Worm (Caenorhabditis elegans): ENCODE measurements around the gene odr-2.

ce11 chrV:7133963-7134362 is 30.6 kb downstream of the odr-2 start, which contains the start of gene F10D2.16:
- TF ChIP-seq unc-62 (GFP tag; optimal IDR thresholded peaks at IDR 0.05), result no peak
- no peak for TF ChIP-seq fkh-10 (GFP tag; optimal IDR thresholded peaks at IDR 0.05)
- TF ChIP-seq fos-1 (tag; optimal IDR thresholded peaks at IDR 0.05), result no peak
- TF ChIP-seq jun-1 (tag; optimal IDR thresholded peaks at IDR 0.05), result no peak
- no peak for TF ChIP-seq ztf-11 (tag; optimal IDR thresholded peaks at IDR 0.05)
- TF ChIP-seq sox-4 (tag; optimal IDR thresholded peaks at IDR 0.05), result no peak
- no peak for TF ChIP-seq zip-4 (GFP tag; optimal IDR thresholded peaks at IDR 0.05)
- no peak for TF ChIP-seq pqm-1 (tag; optimal IDR thresholded peaks at IDR 0.05)
- no peak for TF ChIP-seq nhr-20 (tag; optimal IDR thresholded peaks at IDR 0.05)
- TF ChIP-seq isw-1 (GFP tag; IDR thresholded peaks at IDR 0.05), result no peak
- TF ChIP-seq nhr-77 (tag; optimal IDR thresholded peaks at IDR 0.05), result no peak
